Fruit fly (Drosophila melanogaster): ENCODE results near the gene CG42747.

The CG42747 gene

dm6 chr3L:6452347-6452746, 52.0 kb downstream of the CG42747 start:
- TF ChIP-seq Camta (GFP tag; optimal IDR thresholded peaks at IDR 0.05) (no peak), hbn (GFP tag; IDR thresholded peaks at IDR 0.05; ENCODE audit: partially characterized antibody) (no peak), lbe (GFP tag; optimal IDR thresholded peaks at IDR 0.05) (no peak), psq (GFP tag; optimal IDR thresholded peaks at IDR 0.05) (no peak), schlank (tag; optimal IDR thresholded peaks at IDR 0.05) (no peak), CG12236 (GFP tag; optimal IDR thresholded peaks at IDR 0.05) (no peak), Dbx (GFP tag; IDR thresholded peaks at IDR 0.05) (no peak), vvl (GFP tag; IDR thresholded peaks at IDR 0.05) (peak; percentile 73), ttk (GFP tag; IDR thresholded peaks at IDR 0.05) (no peak), ap (GFP tag; IDR thresholded peaks at IDR 0.05) (no peak), CG8281 (tag; optimal IDR thresholded peaks at IDR 0.05) (no peak), oc (tag; optimal IDR thresholded peaks at IDR 0.05) (peak; percentile 82), B-H2 (GFP tag; optimal IDR thresholded peaks at IDR 0.05) (no peak), CG12219 (GFP tag; optimal IDR thresholded peaks at IDR 0.05) (no peak), CG2120 (GFP tag; optimal IDR thresholded peaks at IDR 0.05) (no peak), chif (GFP tag; optimal IDR thresholded peaks at IDR 0.05) (no peak), CG1832 (GFP tag; optimal IDR thresholded peaks at IDR 0.05) (no peak), gcm (GFP tag; optimal IDR thresholded peaks at IDR 0.05) (no peak), sens (GFP tag) (peak; percentile 61), CG6683 (GFP tag; optimal IDR thresholded peaks at IDR 0.05) (no peak), Abd-B (GFP tag; optimal IDR thresholded peaks at IDR 0.05) (peak; percentile 50), chinmo (GFP tag; IDR thresholded peaks at IDR 0.05; ENCODE audit: partially characterized antibody) (0 out of 4 replicates have a peak, but pooled peaks have one; percentile 64), Spps (tag; optimal IDR thresholded peaks at IDR 0.05) (no peak), CG18599 (GFP tag; optimal IDR thresholded peaks at IDR 0.05) (no peak), CG12769 (tag; optimal IDR thresholded peaks at IDR 0.05) (peak; percentile 65), BEAF-32 (GFP tag; optimal IDR thresholded peaks at IDR 0.05) (no peak), CG3726 (GFP tag; IDR thresholded peaks at IDR 0.05) (no peak), tx (GFP tag; optimal IDR thresholded peaks at IDR 0.05) (no peak), CG1603 (tag; optimal IDR thresholded peaks at IDR 0.05) (no peak), abd-A (tag; optimal IDR thresholded peaks at IDR 0.05) (peak; percentile 92), pum (GFP tag; optimal IDR thresholded peaks at IDR 0.05) (no peak), CG14014 (GFP tag; IDR thresholded peaks at IDR 0.05) (no peak), CG11560 (tag; IDR thresholded peaks at IDR 0.05) (no peak), CG14710 (tag; optimal IDR thresholded peaks at IDR 0.05) (no peak), sd (tag; optimal IDR thresholded peaks at IDR 0.05) (peak; percentile 96), CG9817 (tag; optimal IDR thresholded peaks at IDR 0.05) (no peak)

dm6 chr3L:6453482-6453881, 53.1 kb downstream of the CG42747 start:
- TF ChIP-seq CG8089 (GFP tag; optimal IDR thresholded peaks at IDR 0.05) (no peak), CG10321 (GFP tag; IDR thresholded peaks at IDR 0.05) (0 out of 2 replicates have a peak, but pooled peaks have one; percentile 18)

dm6 chr3L:6455383-6455782, 55.0 kb downstream of the CG42747 start:
- no peak for TF ChIP-seq Asciz (GFP tag; optimal IDR thresholded peaks at IDR 0.05)
- no peak for TF ChIP-seq H2.0 (GFP tag; IDR thresholded peaks at IDR 0.05)
- TF ChIP-seq Med (GFP tag): peak; percentile 18
- no peak for TF ChIP-seq CG17829 (tag; optimal IDR thresholded peaks at IDR 0.05)
- no peak for TF ChIP-seq slbo (GFP tag; IDR thresholded peaks at IDR 0.05)
- TF ChIP-seq Sox102F (GFP tag; optimal IDR thresholded peaks at IDR 0.05): peak; percentile 5
- TF ChIP-seq mirr (GFP tag; optimal IDR thresholded peaks at IDR 0.05): no peak
- no peak for TF ChIP-seq Sin3A (optimal IDR thresholded peaks at IDR 0.05)
- peak; percentile 5 for TF ChIP-seq CG2712 (tag; optimal IDR thresholded peaks at IDR 0.05)
- no peak for TF ChIP-seq zfh2 (GFP tag; optimal IDR thresholded peaks at IDR 0.05)
- no peak for TF ChIP-seq CG14667 (GFP tag; IDR thresholded peaks at IDR 0.05)
- peak; percentile 15; the same call in 1 of the 2 replicates for TF ChIP-seq Xrp1 (GFP tag; IDR thresholded peaks at IDR 0.05)
- no peak for TF ChIP-seq CG12391 (tag; optimal IDR thresholded peaks at IDR 0.05)
- peak; percentile 7 for TF ChIP-seq Blimp-1 (GFP tag; optimal IDR thresholded peaks at IDR 0.05)
